Worm (Caenorhabditis elegans): ENCODE results near the gene rpoa-49.

The rpoa-49 gene

DNA sequence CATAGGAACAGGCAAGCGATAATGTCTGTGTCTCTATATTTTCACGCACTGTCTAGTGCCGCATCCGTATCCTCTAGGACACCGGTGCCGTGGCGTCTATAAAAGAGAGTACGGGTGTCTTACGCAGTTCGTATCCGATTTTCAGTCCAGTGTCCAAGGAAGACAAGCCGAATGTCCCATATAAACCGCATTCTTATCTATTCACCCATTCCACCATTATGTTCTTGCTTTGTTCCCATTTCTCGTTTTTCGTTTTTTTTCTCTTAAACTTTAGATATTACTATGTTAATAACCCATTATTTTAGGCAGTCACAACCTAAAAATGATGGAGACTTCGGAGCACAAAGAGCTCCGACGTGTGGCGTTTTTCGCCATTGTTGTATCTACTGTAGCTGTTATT lies 21.8 kb upstream of the rpoa-49 start, which contains the start of gene sqt-2:
Gene sqt-2 (plus strand): TSS at position 301 of the 400 bp plus-strand sequence.
- no peak for TF ChIP-seq ref-1 (GFP tag; conservative IDR thresholded peaks at IDR 0.05)
- TF ChIP-seq klf-2 (GFP tag; conservative IDR thresholded peaks at IDR 0.05) = no peak
- TF ChIP-seq ztf-29 (GFP tag; IDR thresholded peaks at IDR 0.05) = no peak
- no peak for TF ChIP-seq ztf-23 (GFP tag; IDR thresholded peaks at IDR 0.05)
- TF ChIP-seq med-1 (GFP tag; optimal IDR thresholded peaks at IDR 0.05; ENCODE audit: insufficient read depth) = no peak
- no peak for TF ChIP-seq flt-1 (GFP tag; IDR thresholded peaks at IDR 0.05)
- TF ChIP-seq tab-1 (GFP tag; IDR thresholded peaks at IDR 0.05) = no peak
- TF ChIP-seq cog-1 (tag; optimal IDR thresholded peaks at IDR 0.05) = no peak
- TF ChIP-seq T22C8.4 (GFP tag; IDR thresholded peaks at IDR 0.05) = no peak

DNA sequence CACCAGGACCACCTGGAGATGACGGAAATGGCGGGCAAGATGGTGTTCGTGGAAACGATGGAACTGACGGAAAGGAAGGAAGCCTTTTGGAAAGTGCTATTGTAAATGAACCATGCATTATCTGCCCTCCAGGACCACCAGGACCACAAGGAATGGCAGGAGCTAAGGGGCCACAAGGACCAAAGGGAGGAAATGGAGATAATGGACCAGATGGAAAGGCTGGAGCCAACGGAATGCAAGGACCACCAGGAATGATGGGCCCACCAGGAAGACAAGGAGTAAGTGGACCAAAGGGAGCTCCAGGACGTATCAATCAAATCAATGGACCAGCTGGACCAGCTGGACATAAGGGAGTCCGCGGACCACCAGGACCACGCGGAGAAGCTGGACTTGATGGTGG lies 21.1 kb upstream of the rpoa-49 start:
- TF ChIP-seq med-1 (GFP tag; optimal IDR thresholded peaks at IDR 0.05; ENCODE audit: insufficient read depth) (no peak), klf-2 (GFP tag; conservative IDR thresholded peaks at IDR 0.05) (no peak), ztf-29 (GFP tag; IDR thresholded peaks at IDR 0.05) (no peak), tab-1 (GFP tag; IDR thresholded peaks at IDR 0.05) (no peak), ztf-23 (GFP tag; IDR thresholded peaks at IDR 0.05) (no peak), ref-1 (GFP tag; conservative IDR thresholded peaks at IDR 0.05) (no peak), flt-1 (GFP tag; IDR thresholded peaks at IDR 0.05) (no peak), cog-1 (tag; optimal IDR thresholded peaks at IDR 0.05) (no peak)

ce11 chrII:24559-24998 lies 20.3 kb upstream of the rpoa-49 start, which contains the start of gene enee-1:
Gene enee-1 (plus strand): TSS chrII:24666.
- TF ChIP-seq med-1 (GFP tag; optimal IDR thresholded peaks at IDR 0.05; ENCODE audit: insufficient read depth) = no peak
- TF ChIP-seq ztf-23 (GFP tag; IDR thresholded peaks at IDR 0.05) = 0 out of 2 replicates have a peak, but pooled peaks have one; percentile 56
- no peak for TF ChIP-seq ref-1 (GFP tag; conservative IDR thresholded peaks at IDR 0.05)
- no peak for TF ChIP-seq klf-2 (GFP tag; conservative IDR thresholded peaks at IDR 0.05)
- TF ChIP-seq ztf-29 (GFP tag; IDR thresholded peaks at IDR 0.05) = no peak
- TF ChIP-seq tab-1 (GFP tag; IDR thresholded peaks at IDR 0.05) = no peak
- peak; percentile 26 for TF ChIP-seq cog-1 (tag; optimal IDR thresholded peaks at IDR 0.05)
- TF ChIP-seq T22C8.4 (GFP tag; IDR thresholded peaks at IDR 0.05) = no peak
- no peak for TF ChIP-seq flt-1 (GFP tag; IDR thresholded peaks at IDR 0.05)

DNA sequence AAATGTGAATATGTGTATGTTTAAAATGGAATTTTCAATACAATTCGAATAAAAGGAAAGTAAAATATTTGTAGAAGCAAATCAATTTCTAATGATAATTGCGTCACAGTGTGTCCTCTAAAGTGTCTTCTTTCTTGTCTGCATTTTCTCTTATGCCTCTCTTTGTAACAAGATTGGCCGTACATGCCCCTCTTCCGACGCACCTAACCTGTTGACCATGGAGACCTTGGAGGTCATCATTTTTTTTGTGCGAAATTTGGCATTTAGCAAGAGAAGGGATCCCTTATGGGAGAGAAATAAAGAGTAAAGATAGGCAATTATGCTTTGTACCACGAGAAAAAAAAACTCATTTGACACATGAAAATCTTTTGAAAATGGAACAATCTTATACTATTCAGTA lies 16.6 kb upstream of the rpoa-49 start, which contains the start of gene F23F1.4:
Gene F23F1.4 (minus strand): TSS at position 141 of the 400 bp plus-strand sequence.
- TF ChIP-seq ztf-23 (GFP tag; IDR thresholded peaks at IDR 0.05) (no peak), flt-1 (GFP tag; IDR thresholded peaks at IDR 0.05) (no peak), tab-1 (GFP tag; IDR thresholded peaks at IDR 0.05) (no peak), klf-2 (GFP tag; conservative IDR thresholded peaks at IDR 0.05) (no peak), ref-1 (GFP tag; conservative IDR thresholded peaks at IDR 0.05) (no peak), med-1 (GFP tag; optimal IDR thresholded peaks at IDR 0.05; ENCODE audit: insufficient read depth) (no peak), T22C8.4 (GFP tag; IDR thresholded peaks at IDR 0.05) (no peak), ztf-29 (GFP tag; IDR thresholded peaks at IDR 0.05) (no peak), cog-1 (tag; optimal IDR thresholded peaks at IDR 0.05) (no peak)

- TF ChIP-seq ztf-23 (GFP tag; IDR thresholded peaks at IDR 0.05) (no peak), tab-1 (GFP tag; IDR thresholded peaks at IDR 0.05) (no peak), klf-2 (GFP tag; conservative IDR thresholded peaks at IDR 0.05) (no peak), ztf-29 (GFP tag; IDR thresholded peaks at IDR 0.05) (no peak), T22C8.4 (GFP tag; IDR thresholded peaks at IDR 0.05) (no peak), med-1 (GFP tag; optimal IDR thresholded peaks at IDR 0.05; ENCODE audit: insufficient read depth) (no peak), flt-1 (GFP tag; IDR thresholded peaks at IDR 0.05) (no peak), cog-1 (tag; optimal IDR thresholded peaks at IDR 0.05) (no peak), ref-1 (GFP tag; conservative IDR thresholded peaks at IDR 0.05) (no peak)
Measured at ce11 chrII:29578-29977, 15.3 kb upstream of the rpoa-49 start.

- TF ChIP-seq ztf-29 (GFP tag; IDR thresholded peaks at IDR 0.05) (no peak), cog-1 (tag; optimal IDR thresholded peaks at IDR 0.05) (no peak), tab-1 (GFP tag; IDR thresholded peaks at IDR 0.05) (no peak), klf-2 (GFP tag; conservative IDR thresholded peaks at IDR 0.05) (no peak), med-1 (GFP tag; optimal IDR thresholded peaks at IDR 0.05; ENCODE audit: insufficient read depth) (no peak), T22C8.4 (GFP tag; IDR thresholded peaks at IDR 0.05) (no peak), flt-1 (GFP tag; IDR thresholded peaks at IDR 0.05) (no peak), ref-1 (GFP tag; conservative IDR thresholded peaks at IDR 0.05) (no peak), ztf-23 (GFP tag; IDR thresholded peaks at IDR 0.05) (no peak)
Measured at ce11 chrII:31521-31920, 13.3 kb upstream of the rpoa-49 start, which contains the start of the genes F23F1.5 and fbxc-54. Gene F23F1.5 (minus strand): TSS chrII:31584. Gene fbxc-54 (plus strand): TSS chrII:31719.

DNA sequence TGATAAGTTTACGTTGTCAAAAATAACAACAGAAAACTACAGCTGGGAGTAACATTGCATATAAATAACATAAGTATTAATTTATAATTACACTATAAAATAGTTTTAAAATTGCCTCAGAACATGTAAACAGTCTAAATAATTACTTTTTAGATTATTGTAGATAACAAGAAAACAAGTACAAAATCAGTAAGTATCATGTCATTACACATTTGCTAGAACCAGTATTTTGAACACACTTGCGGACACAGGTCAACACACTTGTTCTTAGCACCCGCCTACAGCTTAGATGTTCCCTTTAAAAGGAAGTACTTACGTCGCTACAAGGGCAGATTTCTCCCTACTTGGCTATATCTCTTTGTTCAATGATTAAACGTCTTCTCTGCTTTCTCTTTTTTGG lies 10.9 kb upstream of the rpoa-49 start, which contains the start of gene F23F1.2:
Gene F23F1.2 (plus strand): TSS at position 301 of the 400 bp plus-strand sequence.
- TF ChIP-seq flt-1 (GFP tag; IDR thresholded peaks at IDR 0.05) = no peak

ce11 chrII:37213-37612 lies 7.6 kb upstream of the rpoa-49 start, which contains the start of gene F23F1.6:
Gene F23F1.6 (minus strand): TSS chrII:37313.
- no peak for TF ChIP-seq ztf-23 (GFP tag; IDR thresholded peaks at IDR 0.05)
- no peak for TF ChIP-seq ref-1 (GFP tag; conservative IDR thresholded peaks at IDR 0.05)
- no peak for TF ChIP-seq flt-1 (GFP tag; IDR thresholded peaks at IDR 0.05)
- no peak for TF ChIP-seq T22C8.4 (GFP tag; IDR thresholded peaks at IDR 0.05)
- no peak for TF ChIP-seq med-1 (GFP tag; optimal IDR thresholded peaks at IDR 0.05; ENCODE audit: insufficient read depth)
- no peak for TF ChIP-seq cog-1 (tag; optimal IDR thresholded peaks at IDR 0.05)
- TF ChIP-seq tab-1 (GFP tag; IDR thresholded peaks at IDR 0.05) = no peak
- TF ChIP-seq ztf-29 (GFP tag; IDR thresholded peaks at IDR 0.05) = no peak
- TF ChIP-seq klf-2 (GFP tag; conservative IDR thresholded peaks at IDR 0.05) = no peak

DNA sequence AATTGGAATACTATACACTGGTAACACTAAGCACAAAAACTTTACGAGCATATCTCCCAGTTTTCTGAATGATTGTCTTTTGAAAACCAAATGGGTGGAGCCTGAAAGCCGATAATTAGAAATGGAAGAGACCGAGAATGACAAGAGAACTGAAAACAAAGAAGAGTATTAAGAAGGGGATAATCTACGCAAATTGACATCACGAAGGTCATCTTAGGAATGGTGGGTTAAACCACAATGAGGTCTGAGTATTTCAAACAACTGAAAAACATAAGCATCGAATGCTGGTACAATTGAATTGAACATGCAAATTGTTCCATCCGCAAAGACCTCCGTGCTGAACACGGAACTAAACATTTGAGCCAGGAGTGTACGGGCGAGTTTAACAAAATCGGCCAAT lies 5.4 kb upstream of the rpoa-49 start, which contains the start of gene spp-24:
Gene spp-24 (minus strand): TSS at position 101 of the 400 bp plus-strand sequence.
- no peak for TF ChIP-seq tab-1 (GFP tag; IDR thresholded peaks at IDR 0.05)
- TF ChIP-seq T22C8.4 (GFP tag; IDR thresholded peaks at IDR 0.05) = no peak
- no peak for TF ChIP-seq flt-1 (GFP tag; IDR thresholded peaks at IDR 0.05)
- TF ChIP-seq klf-2 (GFP tag; conservative IDR thresholded peaks at IDR 0.05) = no peak
- TF ChIP-seq ztf-29 (GFP tag; IDR thresholded peaks at IDR 0.05) = no peak
- TF ChIP-seq ref-1 (GFP tag; conservative IDR thresholded peaks at IDR 0.05) = no peak
- no peak for TF ChIP-seq med-1 (GFP tag; optimal IDR thresholded peaks at IDR 0.05; ENCODE audit: insufficient read depth)
- no peak for TF ChIP-seq cog-1 (tag; optimal IDR thresholded peaks at IDR 0.05)
- TF ChIP-seq ztf-23 (GFP tag; IDR thresholded peaks at IDR 0.05) = no peak
